Worm (Caenorhabditis elegans): ENCODE results near the gene tbx-2.
A peak's percentile ranks its signal among the peaks of the same experiment; 100 is the strongest.

The tbx-2 gene

DNA sequence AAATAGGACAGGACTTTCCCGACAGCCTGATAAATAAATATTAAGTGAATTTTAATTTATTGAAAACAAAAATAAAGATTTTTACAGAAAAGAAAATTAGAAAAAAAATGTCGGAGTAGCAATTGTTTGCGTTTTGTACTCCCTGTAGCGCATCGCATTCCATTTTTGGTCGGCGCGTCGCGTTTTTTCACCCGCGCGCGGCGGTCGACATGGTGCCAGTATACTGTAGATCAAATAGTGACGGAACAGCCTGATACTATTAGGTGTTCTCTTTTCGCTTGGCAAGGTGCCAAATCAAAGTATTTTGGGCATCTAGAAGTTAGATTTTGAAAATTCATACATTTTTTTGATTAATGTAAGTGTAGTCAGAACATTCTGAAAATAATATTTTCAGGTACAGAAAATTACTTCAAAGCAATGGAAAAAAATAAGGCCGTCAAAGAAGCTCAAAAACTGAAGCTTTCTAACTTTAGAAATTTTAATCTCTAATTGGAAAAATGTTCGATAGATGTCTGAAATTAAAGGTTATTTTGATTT lies 37.3 kb downstream of the tbx-2 start:
- TF ChIP-seq ceh-16 (tag; optimal IDR thresholded peaks at IDR 0.05), result no peak
- TF ChIP-seq ztf-4 (tag; optimal IDR thresholded peaks at IDR 0.05), result no peak
- TF ChIP-seq egl-27 (tag; optimal IDR thresholded peaks at IDR 0.05), result no peak
- TF ChIP-seq nfya-1 (tag; optimal IDR thresholded peaks at IDR 0.05; ENCODE audit: insufficient read depth), result no peak

DNA sequence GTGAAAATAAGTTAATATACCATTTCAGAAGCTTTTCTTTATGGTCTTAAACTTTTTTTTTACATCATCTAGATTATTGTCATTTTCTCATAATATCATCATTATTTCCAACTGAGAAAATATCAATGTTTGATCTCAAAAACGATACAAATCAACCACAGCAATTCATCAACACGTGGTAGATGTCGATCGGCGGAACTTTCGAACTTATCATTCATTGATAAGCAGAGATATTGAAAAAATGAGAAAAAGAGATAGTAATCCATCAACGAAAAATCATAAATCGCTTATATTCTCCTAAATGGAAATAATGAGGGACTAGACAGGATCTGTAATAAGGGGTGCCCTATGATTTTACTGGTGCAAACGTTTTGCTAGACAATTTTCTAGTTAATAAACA lies 39.4 kb downstream of the tbx-2 start:
- TF ChIP-seq lin-15B (tag; optimal IDR thresholded peaks at IDR 0.05) (no peak), nhr-12 (tag; optimal IDR thresholded peaks at IDR 0.05) (no peak), nfya-1 (tag; optimal IDR thresholded peaks at IDR 0.05; ENCODE audit: insufficient read depth) (no peak), jun-1 (tag; optimal IDR thresholded peaks at IDR 0.05) (no peak), mdl-1 (tag; optimal IDR thresholded peaks at IDR 0.05) (no peak), nhr-25 (tag; optimal IDR thresholded peaks at IDR 0.05) (peak; percentile 32), nhr-43 (tag; optimal IDR thresholded peaks at IDR 0.05; ENCODE audit: poor library complexity, severe bottlenecking) (peak; percentile 89), nhr-23 (tag; optimal IDR thresholded peaks at IDR 0.05) (peak; percentile 75), ztf-4 (tag; optimal IDR thresholded peaks at IDR 0.05) (no peak), elt-3 (tag; optimal IDR thresholded peaks at IDR 0.05) (peak; percentile 46 to 70 (median 48)), fos-1 (tag; optimal IDR thresholded peaks at IDR 0.05) (no peak), pha-4 (tag; optimal IDR thresholded peaks at IDR 0.05) (no peak)

DNA sequence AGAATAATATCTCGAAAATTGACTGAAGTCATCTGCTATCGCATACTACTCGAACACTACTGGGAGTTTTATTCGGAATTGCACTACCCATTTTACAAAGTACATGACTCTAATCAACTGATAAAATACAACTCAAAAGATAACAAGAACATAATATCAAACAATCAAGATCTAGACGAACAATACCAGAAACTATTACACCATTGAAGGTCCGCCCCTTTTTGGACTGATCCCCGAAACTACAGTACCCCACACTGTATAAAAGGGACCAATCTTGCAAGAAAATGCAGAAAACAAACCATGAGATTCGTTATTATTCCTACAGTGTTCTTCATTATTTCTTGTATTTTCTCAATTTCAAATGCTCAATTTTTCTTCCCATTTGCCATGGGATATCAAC lies 41.6 kb downstream of the tbx-2 start, which contains the start of gene F54D8.10:
Gene F54D8.10 (plus strand): TSS at position 301 of the 400 bp plus-strand sequence.
- no peak for TF ChIP-seq snpc-4 (tag; optimal IDR thresholded peaks at IDR 0.05)
- no peak for TF ChIP-seq nhr-77 (tag; optimal IDR thresholded peaks at IDR 0.05)
- TF ChIP-seq nhr-25 (tag; optimal IDR thresholded peaks at IDR 0.05), result no peak

DNA sequence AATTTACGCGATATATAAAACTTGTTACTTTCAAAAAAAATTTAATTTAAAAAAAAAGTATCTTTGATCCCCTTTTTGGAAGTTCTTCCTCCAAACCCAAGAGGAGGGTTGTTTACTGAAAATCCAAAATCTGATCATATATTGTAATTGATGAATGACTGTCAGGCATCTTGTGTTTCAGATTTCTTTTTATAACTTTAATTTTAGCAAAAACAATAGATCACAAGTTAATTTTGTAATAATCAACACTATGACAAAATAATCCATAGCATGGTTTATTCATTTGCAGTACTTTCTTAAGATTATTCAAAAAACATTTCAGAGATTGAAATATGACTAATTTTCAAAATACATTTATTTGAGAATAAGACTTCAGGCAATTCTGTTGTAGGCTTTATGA lies 43.8 kb downstream of the tbx-2 start:
- peak; percentile 14 for TF ChIP-seq ama-1 (optimal IDR thresholded peaks at IDR 0.05)
- TF ChIP-seq fos-1 (tag; optimal IDR thresholded peaks at IDR 0.05), result no peak

DNA sequence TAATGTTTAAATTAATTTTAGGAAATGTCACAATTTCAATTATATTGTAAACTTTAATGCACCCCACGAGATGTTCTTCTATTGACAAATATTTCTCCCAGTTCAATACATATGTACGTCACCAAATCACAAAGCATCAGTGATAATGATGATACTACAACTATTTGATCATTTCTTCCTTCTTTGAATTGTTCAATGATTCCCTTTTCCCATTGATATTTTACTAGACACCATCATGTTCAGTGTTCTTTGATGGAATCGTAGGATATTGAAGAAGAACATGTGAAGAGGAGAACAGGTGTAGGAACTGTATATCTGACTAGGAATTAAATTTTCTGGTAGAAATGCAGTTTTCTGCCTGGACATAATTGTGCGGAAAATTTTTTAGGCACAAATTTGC lies 46.6 kb downstream of the tbx-2 start:
- TF ChIP-seq nhr-43 (tag; optimal IDR thresholded peaks at IDR 0.05; ENCODE audit: poor library complexity, severe bottlenecking), result peak; percentile 67
- TF ChIP-seq nhr-23 (tag; optimal IDR thresholded peaks at IDR 0.05), result peak; percentile 27
- TF ChIP-seq unc-39 (tag; optimal IDR thresholded peaks at IDR 0.05), result no peak
- TF ChIP-seq nhr-28 (tag; optimal IDR thresholded peaks at IDR 0.05), result no peak
- no peak for TF ChIP-seq aly-2 (tag; optimal IDR thresholded peaks at IDR 0.05)
- TF ChIP-seq elt-3 (tag; optimal IDR thresholded peaks at IDR 0.05), result no peak
- TF ChIP-seq ceh-9 (tag; optimal IDR thresholded peaks at IDR 0.05), result no peak
- TF ChIP-seq nhr-25 (tag; optimal IDR thresholded peaks at IDR 0.05), result peak; percentile 6
- no peak for TF ChIP-seq elt-1 (tag; optimal IDR thresholded peaks at IDR 0.05)
- TF ChIP-seq skn-1 (tag; optimal IDR thresholded peaks at IDR 0.05), result no peak
- TF ChIP-seq pqm-1 (tag; optimal IDR thresholded peaks at IDR 0.05), result no peak
- TF ChIP-seq lin-39 (tag; optimal IDR thresholded peaks at IDR 0.05), result no peak
- no peak for TF ChIP-seq nhr-12 (tag; optimal IDR thresholded peaks at IDR 0.05)

DNA sequence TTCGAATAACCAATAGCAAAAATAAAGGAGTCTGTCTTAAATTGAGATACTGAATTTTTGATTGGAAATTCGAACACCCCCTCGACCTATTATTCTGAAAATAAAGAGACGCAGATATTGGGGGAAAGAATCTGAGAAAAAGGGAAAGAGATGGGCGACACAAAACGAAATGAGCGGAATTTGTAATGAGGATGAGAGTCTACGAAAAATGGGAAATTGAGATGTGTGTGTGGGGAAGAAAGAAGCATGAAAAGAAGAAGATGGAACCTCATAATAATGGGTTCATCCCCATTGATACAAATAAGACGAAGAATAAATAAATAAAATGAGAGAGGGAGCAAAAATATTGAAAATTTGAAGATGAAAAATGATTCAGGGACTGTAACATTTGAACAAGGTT lies 50.6 kb downstream of the tbx-2 start, which contains the start of gene cah-1:
Gene cah-1 (minus strand): TSS at position 101 of the 400 bp plus-strand sequence.
- TF ChIP-seq egl-5 (tag; optimal IDR thresholded peaks at IDR 0.05) (no peak), lin-15B (tag; optimal IDR thresholded peaks at IDR 0.05) (peak; percentile 68), pqm-1 (tag; optimal IDR thresholded peaks at IDR 0.05) (no peak)

DNA sequence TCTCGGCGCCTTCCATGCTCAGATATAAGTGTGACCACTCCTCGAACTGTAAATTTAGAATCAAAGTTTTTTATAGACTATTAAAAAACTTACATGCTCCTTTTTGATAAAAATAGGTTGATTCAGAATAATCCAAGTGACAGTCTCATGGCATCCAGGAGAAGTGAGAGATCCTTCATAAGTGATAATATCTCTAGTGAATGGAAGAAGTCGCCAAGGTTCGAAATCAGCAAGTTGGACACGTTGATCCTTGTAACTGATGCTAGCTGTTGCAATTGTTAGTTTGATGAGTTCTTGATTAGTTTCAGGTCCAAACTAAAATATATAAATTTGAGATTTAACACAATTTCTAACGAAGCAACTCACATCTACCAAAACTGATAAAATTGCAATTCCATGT lies 52.8 kb downstream of the tbx-2 start:
- TF ChIP-seq ama-1 (optimal IDR thresholded peaks at IDR 0.05) (peak; percentile 41), nhr-76 (tag; optimal IDR thresholded peaks at IDR 0.05) (no peak), elt-2 (tag; optimal IDR thresholded peaks at IDR 0.05) (peak; percentile 3), nhr-43 (tag; optimal IDR thresholded peaks at IDR 0.05; ENCODE audit: poor library complexity, severe bottlenecking) (peak; percentile 34)

DNA sequence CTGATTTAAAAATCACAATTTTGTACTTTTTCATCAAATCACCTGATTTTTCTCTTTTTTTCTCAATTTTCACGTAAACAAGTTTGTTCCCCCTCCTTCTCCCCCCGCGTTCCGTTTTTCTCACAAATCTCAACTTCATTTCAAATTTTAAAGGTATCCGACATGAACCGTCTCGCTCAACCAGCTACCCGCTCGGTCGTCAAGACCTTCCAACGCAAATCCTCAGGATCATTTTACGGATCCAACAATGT lies 54.6 kb downstream of the tbx-2 start, which contains the start of gene cox-6A:
Gene cox-6A (plus strand): TSS at position 152 of the 251 bp plus-strand sequence.
- TF ChIP-seq tbx-2 (tag; optimal IDR thresholded peaks at IDR 0.05), result no peak
